Worm (Caenorhabditis elegans) whole organism, L4/young adult: ENCODE results near the gene Y113G7C.1.
"Not testable (repeated sequence)": the region's sequence is repeated elsewhere in the genome, so short reads cannot be mapped to it uniquely, and the experiment has no call there.

Experiments
- W03F9.2 ChIP-seq: fragments of 150-350 bp; optimal IDR thresholded peaks from 2 replicates; lab custom pipeline; 2014; ENCODE audit warnings: missing biosample characterization, missing genetic modification characterization
- dao-5 ChIP-seq: sonication (generic microtip); optimal IDR thresholded peaks from 2 replicates; lab custom pipeline; 2016; ENCODE audit warnings: missing genotype, missing genetic modification characterization, moderate library complexity, missing compliant biosample characterization
- him-1 ChIP-seq: sonication (generic microtip); optimal IDR thresholded peaks from 2 replicates; lab custom pipeline; 2016; ENCODE audit warnings: missing genotype, missing genetic modification reagents, missing genetic modification characterization, missing compliant biosample characterization

Y113G7C.1 gene

ce11 chrV:20325417-20325816 is 7.9 kb downstream of the Y113G7C.1 start, which contains the start of gene Y38H6A.1:
TSS of gene Y38H6A.1 (plus strand) at chrV:20325717.
- TF ChIP-seq W03F9.2 (tag; lab: Kevin White, UChicago) (no peak), him-1 (tag; lab: Kevin White, UChicago) (no peak), dao-5 (tag; lab: Kevin White, UChicago) (no peak)

ce11 chrV:20335264-20335663 is 17.7 kb downstream of the Y113G7C.1 start, which contains the start of gene Y38H6A.5:
TSS of gene Y38H6A.5 (minus strand) at chrV:20335364.
- TF ChIP-seq dao-5 (tag; lab: Kevin White, UChicago) (no peak), W03F9.2 (tag; lab: Kevin White, UChicago) (no peak), him-1 (tag; lab: Kevin White, UChicago) (no peak)

- TF ChIP-seq W03F9.2 (tag; lab: Kevin White, UChicago) = no peak
Measured at ce11 chrV:20338020-20338419, 20.5 kb downstream of the Y113G7C.1 start.

ce11 chrV:20338870-20339269 is 21.3 kb downstream of the Y113G7C.1 start:
- TF ChIP-seq dao-5 (tag; lab: Kevin White, UChicago) (no peak), him-1 (tag; lab: Kevin White, UChicago) (no peak), W03F9.2 (tag; lab: Kevin White, UChicago) (no peak)

ce11 chrV:20344889-20345288 is 27.3 kb downstream of the Y113G7C.1 start, which contains the start of gene Y38H6A.3:
TSS of gene Y38H6A.3 (plus strand) at chrV:20345189.
- TF ChIP-seq him-1 (tag; lab: Kevin White, UChicago) = no peak
- TF ChIP-seq dao-5 (tag; lab: Kevin White, UChicago) = no peak
- TF ChIP-seq W03F9.2 (tag; lab: Kevin White, UChicago) = no peak

ce11 chrV:20347625-20348024 is 30.1 kb downstream of the Y113G7C.1 start:
- no peak for TF ChIP-seq him-1 (tag; lab: Kevin White, UChicago)
- no peak for TF ChIP-seq dao-5 (tag; lab: Kevin White, UChicago)
- no peak for TF ChIP-seq W03F9.2 (tag; lab: Kevin White, UChicago)

- no peak for TF ChIP-seq him-1 (tag; lab: Kevin White, UChicago)
- no peak for TF ChIP-seq dao-5 (tag; lab: Kevin White, UChicago)
- no peak for TF ChIP-seq W03F9.2 (tag; lab: Kevin White, UChicago)
Measured at ce11 chrV:20350382-20350781, 32.8 kb downstream of the Y113G7C.1 start.

ce11 chrV:20351195-20351594 is 33.7 kb downstream of the Y113G7C.1 start, which contains the start of gene K02E2.1:
TSS of gene K02E2.1 (plus strand) at chrV:20351495.
- TF ChIP-seq W03F9.2 (tag; lab: Kevin White, UChicago) = no peak
- TF ChIP-seq dao-5 (tag; lab: Kevin White, UChicago) = no peak
- TF ChIP-seq him-1 (tag; lab: Kevin White, UChicago) = no peak

ce11 chrV:20356472-20356871 is 38.9 kb downstream of the Y113G7C.1 start, which contains the start of gene grd-11:
TSS of gene grd-11 (plus strand) at chrV:20356772.
- no peak for TF ChIP-seq dao-5 (tag; lab: Kevin White, UChicago)
- TF ChIP-seq W03F9.2 (tag; lab: Kevin White, UChicago) = no peak
- no peak for TF ChIP-seq him-1 (tag; lab: Kevin White, UChicago)

- no peak for TF ChIP-seq dao-5 (tag; lab: Kevin White, UChicago)
- no peak for TF ChIP-seq W03F9.2 (tag; lab: Kevin White, UChicago)
- TF ChIP-seq him-1 (tag; lab: Kevin White, UChicago) = no peak
Measured at ce11 chrV:20366839-20367238, 49.3 kb downstream of the Y113G7C.1 start, which contains the start of gene K02E2.8. TSS of gene K02E2.8 (minus strand) at chrV:20366939.

ce11 chrV:20369153-20369552 is 51.6 kb downstream of the Y113G7C.1 start, which contains the start of gene srh-177:
TSS of gene srh-177 (minus strand) at chrV:20369253.
- not testable (repeated sequence) for TF ChIP-seq him-1, W03F9.2, dao-5 (tag; lab: Kevin White, UChicago)
